Fruit fly (Drosophila melanogaster) whole organism, embryonic: Measurements from ENCODE around the gene CG7239.
A peak's percentile ranks its signal among the peaks of the same experiment; 100 is the strongest.

Source experiments
- Aef1 ChIP-seq: fragments of 200-800 bp; sonication (Bioruptor generic); IDR thresholded peaks from 3 replicates; pipeline ENCODE4 v1.3.6; 2022; ENCODE audit warnings: missing biosample characterization, missing genetic modification characterization
- Asciz ChIP-seq: fragments of 200-800 bp; sonication (Bioruptor generic); optimal IDR thresholded peaks from 2 replicates; lab custom pipeline; 2017; ENCODE audit warnings: missing biosample characterization, mild to moderate bottlenecking, missing genetic modification characterization, missing genetic modification reagents
- Atf3 ChIP-seq: fragments of 200-800 bp; sonication (Bioruptor generic); optimal IDR thresholded peaks from 3 replicates; lab custom pipeline; 2016; ENCODE audit warnings: missing biosample characterization, missing genetic modification characterization
- BtbVII ChIP-seq: fragments of 200-800 bp; sonication (Bioruptor generic); optimal IDR thresholded peaks from 3 replicates; lab custom pipeline; 2017; ENCODE audit warnings: missing biosample characterization, mild to moderate bottlenecking, missing genetic modification characterization
- CG11456 ChIP-seq: fragments of 200-800 bp; sonication (Bioruptor generic); IDR thresholded peaks from 3 replicates; pipeline ENCODE4 v1.3.6; 2022; ENCODE audit warnings: missing biosample characterization, missing genetic modification characterization
- CG11504 ChIP-seq: fragments of 200-800 bp; sonication (Bioruptor generic); optimal IDR thresholded peaks from 3 replicates; lab custom pipeline; 2019; ENCODE audit warnings: missing biosample characterization, mild to moderate bottlenecking, missing genetic modification characterization, moderate library complexity
- CG12236 ChIP-seq: fragments of 200-800 bp; sonication (Bioruptor generic); optimal IDR thresholded peaks from 2 replicates; lab custom pipeline; 2016; ENCODE audit warnings: missing biosample characterization, missing genetic modification characterization
- CG1233 ChIP-seq: fragments of 200-800 bp; sonication (Bioruptor generic); optimal IDR thresholded peaks from 4 replicates; lab custom pipeline; 2018; ENCODE audit warnings: missing biosample characterization, mild to moderate bottlenecking, missing genetic modification characterization
- CG13424 ChIP-seq: fragments of 200-800 bp; sonication (Bioruptor generic); optimal IDR thresholded peaks from 2 replicates; lab custom pipeline; 2019; ENCODE audit warnings: missing biosample characterization, mild to moderate bottlenecking, missing genetic modification characterization, moderate library complexity
- CG13775 ChIP-seq: fragments of 200-800 bp; sonication (Bioruptor generic); optimal IDR thresholded peaks from 3 replicates; lab custom pipeline; 2017; ENCODE audit warnings: missing biosample characterization, mild to moderate bottlenecking, missing genetic modification characterization
- CG13894 ChIP-seq: fragments of 200-800 bp; sonication (Bioruptor generic); optimal IDR thresholded peaks from 3 replicates; lab custom pipeline; 2018; ENCODE audit warnings: missing biosample characterization, mild to moderate bottlenecking, missing genetic modification characterization, moderate library complexity
- CG14710 ChIP-seq: fragments of 200-800 bp; sonication (Bioruptor generic); optimal IDR thresholded peaks from 3 replicates; lab custom pipeline; 2019; ENCODE audit warnings: missing biosample characterization, mild to moderate bottlenecking, missing genetic modification characterization, moderate library complexity
- CG15479 ChIP-seq: fragments of 200-800 bp; sonication (Bioruptor generic); optimal IDR thresholded peaks from 3 replicates; lab custom pipeline; 2019; ENCODE audit warnings: missing biosample characterization, mild to moderate bottlenecking, missing genetic modification characterization, moderate library complexity
- CG17328 ChIP-seq: fragments of 200-800 bp; sonication (Bioruptor generic); IDR thresholded peaks from 2 replicates; pipeline ENCODE4 v1.3.6; 2022; ENCODE audit warnings: missing biosample characterization, missing genetic modification characterization
- CG17361 ChIP-seq: fragments of 200-800 bp; sonication (Bioruptor generic); IDR thresholded peaks from 3 replicates; pipeline ENCODE4 v1.3.6; 2022; ENCODE audit warnings: missing biosample characterization, missing genetic modification characterization
- CG17385 ChIP-seq: fragments of 200-800 bp; sonication (Bioruptor generic); optimal IDR thresholded peaks from 3 replicates; lab custom pipeline; 2018; ENCODE audit warnings: missing biosample characterization, mild to moderate bottlenecking, missing genetic modification characterization
- CG1792 ChIP-seq: fragments of 200-800 bp; sonication (Bioruptor generic); optimal IDR thresholded peaks from 2 replicates; lab custom pipeline; 2016; ENCODE audit warnings: missing biosample characterization, missing genetic modification characterization
- CG18011 ChIP-seq: fragments of 200-800 bp; sonication (Bioruptor generic); optimal IDR thresholded peaks from 2 replicates; lab custom pipeline; 2017; ENCODE audit warnings: missing biosample characterization, missing genetic modification characterization, mild to moderate bottlenecking, moderate library complexity, missing genotype
- CG8281 ChIP-seq: fragments of 200-800 bp; sonication (Bioruptor generic); optimal IDR thresholded peaks from 2 replicates; lab custom pipeline; 2018; ENCODE audit warnings: missing biosample characterization, mild to moderate bottlenecking, missing genetic modification characterization, moderate library complexity
- CG9215 ChIP-seq: fragments of 200-800 bp; sonication (Bioruptor generic); IDR thresholded peaks from 2 replicates; pipeline ENCODE4 v1.3.6; 2022; ENCODE audit warnings: missing biosample characterization, missing genetic modification characterization
- CG9609 ChIP-seq: fragments of 200-800 bp; sonication (Bioruptor generic); optimal IDR thresholded peaks from 3 replicates; lab custom pipeline; 2016; ENCODE audit warnings: missing biosample characterization, missing genetic modification characterization
- CG9797 ChIP-seq: fragments of 200-800 bp; sonication (Bioruptor generic); optimal IDR thresholded peaks from 3 replicates; lab custom pipeline; 2018; ENCODE audit warnings: missing biosample characterization, mild to moderate bottlenecking, missing genetic modification characterization
- Doc2 ChIP-seq: fragments of 200-800 bp; sonication (Bioruptor generic); IDR thresholded peaks from 2 replicates; pipeline ENCODE4 v1.3.6; 2022; ENCODE audit warnings: missing biosample characterization, missing genetic modification characterization
- HmgZ ChIP-seq: fragments of 200-800 bp; sonication (Bioruptor generic); optimal IDR thresholded peaks from 2 replicates; lab custom pipeline; 2018; ENCODE audit warnings: missing biosample characterization, mild to moderate bottlenecking, missing genetic modification characterization
- Lpt ChIP-seq: fragments of >200 bp; optimal IDR thresholded peaks from 2 replicates; lab custom pipeline; 2018; ENCODE audit warnings: missing biosample characterization, missing genetic modification characterization
- Neu2 ChIP-seq: fragments of 200-800 bp; sonication (Bioruptor generic); optimal IDR thresholded peaks from 3 replicates; lab custom pipeline; 2016; ENCODE audit warnings: missing biosample characterization, missing genetic modification characterization, borderline replicate concordance
- Oaz ChIP-seq: fragments of 200-800 bp; sonication (Bioruptor generic); IDR thresholded peaks from 2 replicates; pipeline ENCODE4 v1.3.6; 2022; ENCODE audit warnings: missing biosample characterization, missing genetic modification characterization
- Poxn ChIP-seq: fragments of 200-800 bp; sonication (Bioruptor generic); IDR thresholded peaks from 2 replicates; pipeline ENCODE4 v1.3.6; 2022; ENCODE audit warnings: missing biosample characterization, missing genetic modification characterization
- Ptx1 ChIP-seq: fragments of 200-800 bp; sonication (Bioruptor generic); IDR thresholded peaks from 2 replicates; pipeline ENCODE4 v1.3.6; 2022; ENCODE audit warnings: missing biosample characterization, missing genetic modification characterization
- Rx ChIP-seq: fragments of 200-800 bp; sonication (Bioruptor generic); IDR thresholded peaks from 2 replicates; pipeline ENCODE4 v1.3.6; 2022; ENCODE audit warnings: missing biosample characterization, missing genetic modification characterization
- Sin3A ChIP-seq: fragments of >200 bp; optimal IDR thresholded peaks from 2 replicates; lab custom pipeline; 2018
- Xbp1 ChIP-seq: fragments of 200-800 bp; sonication (Bioruptor generic); optimal IDR thresholded peaks from 3 replicates; lab custom pipeline; 2016; ENCODE audit warnings: missing biosample characterization, mild to moderate bottlenecking, missing genetic modification characterization
- abd-A ChIP-seq: fragments of 200-800 bp; sonication (Bioruptor generic); optimal IDR thresholded peaks from 3 replicates; lab custom pipeline; 2019; ENCODE audit warnings: missing biosample characterization, mild to moderate bottlenecking, missing genetic modification characterization, moderate library complexity
- aop ChIP-seq: fragments of 200-800 bp; sonication (Bioruptor generic); IDR thresholded peaks from 2 replicates; pipeline ENCODE4 v1.3.6; 2022; ENCODE audit warnings: missing biosample characterization, missing genetic modification characterization
- chif ChIP-seq, 2 experiments: fragments of 200-800 bp; sonication (Bioruptor generic); optimal IDR thresholded peaks; 3 replicates each; lab custom pipeline; 2016; ENCODE audit warnings: missing biosample characterization in 2 of 2, missing genetic modification characterization in 2 of 2
- chinmo ChIP-seq: fragments of 200-800 bp; sonication (Bioruptor generic); IDR thresholded peaks from 4 replicates; pipeline ENCODE4 v1.3.6; 2022; ENCODE audit warnings: missing biosample characterization, missing genetic modification characterization; ENCODE audit not compliant: partially characterized antibody
- esg ChIP-seq: fragments of 200-800 bp; sonication (Bioruptor generic); conservative IDR thresholded peaks from 2 replicates; pipeline ENCODE4 v1.3.6; 2022; ENCODE audit warnings: missing biosample characterization, missing genetic modification characterization
- ewg ChIP-seq: fragments of 200-800 bp; sonication (Bioruptor generic); optimal IDR thresholded peaks from 3 replicates; lab custom pipeline; 2017; ENCODE audit warnings: mild to moderate bottlenecking, missing biosample characterization, missing genetic modification reagents, missing genetic modification characterization
- fd3F ChIP-seq: fragments of 200-800 bp; sonication (Bioruptor generic); optimal IDR thresholded peaks from 2 replicates; lab custom pipeline; 2018; ENCODE audit warnings: missing biosample characterization, mild to moderate bottlenecking, missing genetic modification characterization, moderate library complexity
- fu2 ChIP-seq: fragments of 200-800 bp; sonication (Bioruptor generic); optimal IDR thresholded peaks from 2 replicates; lab custom pipeline; 2016; ENCODE audit warnings: missing biosample characterization, missing genetic modification characterization
- jumu ChIP-seq: fragments of 200-800 bp; sonication (Bioruptor generic); optimal IDR thresholded peaks from 3 replicates; lab custom pipeline; 2016; ENCODE audit warnings: missing biosample characterization, missing genetic modification characterization
- ken ChIP-seq: fragments of 200-800 bp; sonication (Bioruptor generic); IDR thresholded peaks from 3 replicates; pipeline ENCODE4 v1.3.6; 2022; ENCODE audit warnings: missing biosample characterization, missing genetic modification characterization
- luna ChIP-seq: fragments of 200-800 bp; sonication (Bioruptor generic); optimal IDR thresholded peaks from 2 replicates; lab custom pipeline; 2016; ENCODE audit warnings: missing biosample characterization, missing genetic modification characterization
- peb ChIP-seq: fragments of 200-800 bp; sonication (Bioruptor generic); IDR thresholded peaks from 2 replicates; pipeline ENCODE4 v1.3.6; 2022; ENCODE audit warnings: missing biosample characterization, missing genetic modification characterization
- salm ChIP-seq: fragments of 200-800 bp; sonication (Bioruptor generic); optimal IDR thresholded peaks from 2 replicates; lab custom pipeline; 2018; ENCODE audit warnings: missing biosample characterization, mild to moderate bottlenecking, missing genetic modification characterization
- shn ChIP-seq: fragments of 200-800 bp; sonication (Bioruptor generic); optimal IDR thresholded peaks from 3 replicates; lab custom pipeline; 2016; ENCODE audit warnings: missing biosample characterization, missing genetic modification characterization
- sisA ChIP-seq: fragments of 200-800 bp; sonication (Bioruptor generic); IDR thresholded peaks from 2 replicates; pipeline ENCODE4 v1.3.6; 2022; ENCODE audit warnings: missing biosample characterization, missing genetic modification characterization
- tio ChIP-seq: fragments of 200-800 bp; sonication (Bioruptor generic); optimal IDR thresholded peaks from 2 replicates; lab custom pipeline; 2017; ENCODE audit warnings: missing biosample characterization, missing genetic modification characterization, inconsistent platforms
- vvl ChIP-seq: fragments of 200-800 bp; sonication (Bioruptor generic); IDR thresholded peaks from 2 replicates; pipeline ENCODE4 v1.3.6; 2022; ENCODE audit warnings: missing biosample characterization, missing genetic modification characterization

The CG7239 gene

dm6 chr2L:5766498-5767008 lies 35.5 kb upstream of the CG7239 start (continued):
- no peak for TF ChIP-seq Xbp1 (GFP tag; lab: Kevin White, UChicago)
- TF ChIP-seq CG13424 (tag; lab: Kevin White, UChicago), result no peak
- no peak for TF ChIP-seq tio (GFP tag; lab: Kevin White, UChicago)
- TF ChIP-seq Lpt (GFP tag; lab: Kevin White, UChicago), result no peak
- TF ChIP-seq chinmo (GFP tag; lab: Robert Waterston, UW), result peak; percentile 82; the same call in 2 of the 4 replicates
- no peak for TF ChIP-seq HmgZ (tag; lab: Kevin White, UChicago)
- TF ChIP-seq ken (GFP tag; lab: Robert Waterston, UW), result no peak
- TF ChIP-seq vvl (GFP tag; lab: Robert Waterston, UW), result peak; percentile 48; the same call in 1 of the 2 replicates
- TF ChIP-seq esg (GFP tag; lab: Robert Waterston, UW), result no peak
- no peak for TF ChIP-seq chif (GFP tag; optimal IDR thresholded peaks at IDR 0.05; lab: Kevin White, UChicago)
- TF ChIP-seq CG15479 (GFP tag; lab: Kevin White, UChicago), result no peak

- no peak for TF ChIP-seq Atf3 (GFP tag; lab: Kevin White, UChicago)
- no peak for TF ChIP-seq Sin3A
- TF ChIP-seq Aef1 (GFP tag; lab: Robert Waterston, UW), result peak; percentile 43; the same call in 2 of the 3 replicates
- peak; percentile 24 for TF ChIP-seq CG13894
- TF ChIP-seq Doc2, result no peak
- no peak for TF ChIP-seq Asciz (GFP tag; lab: Kevin White, UChicago)
- TF ChIP-seq CG18011, result no peak
- peak; percentile 1 for TF ChIP-seq CG9609
- no peak for TF ChIP-seq Poxn
- TF ChIP-seq CG17385 (GFP tag; lab: Kevin White, UChicago), result no peak
- peak; percentile 69 for TF ChIP-seq sisA
- TF ChIP-seq CG17328 (GFP tag; lab: Robert Waterston, UW), result 0 out of 2 replicates have a peak, but pooled peaks have one; percentile 9
- no peak for TF ChIP-seq salm (tag; lab: Kevin White, UChicago)
- TF ChIP-seq fd3F (GFP tag; lab: Kevin White, UChicago), result no peak
- TF ChIP-seq chinmo (GFP tag; lab: Robert Waterston, UW), result 0 out of 4 replicates have a peak, but pooled peaks have one; percentile 8
- peak; percentile 54; the same call in 2 of the 3 replicates for TF ChIP-seq CG17361 (GFP tag; lab: Robert Waterston, UW)
- peak; percentile 39 for TF ChIP-seq CG1233 (GFP tag; lab: Kevin White, UChicago)
- TF ChIP-seq CG14710 (tag; lab: Kevin White, UChicago), result no peak
- TF ChIP-seq jumu (GFP tag; lab: Kevin White, UChicago), result no peak
- no peak for TF ChIP-seq CG8281 (tag; lab: Kevin White, UChicago)
- TF ChIP-seq abd-A (tag; lab: Kevin White, UChicago), result no peak
- no peak for TF ChIP-seq peb
- peak; percentile 63 for TF ChIP-seq Ptx1 (GFP tag; lab: Robert Waterston, UW)
- TF ChIP-seq Rx, result peak; percentile 18; the same call in 1 of the 2 replicates
- no peak for TF ChIP-seq Neu2
- TF ChIP-seq shn (GFP tag; lab: Kevin White, UChicago), result no peak
- peak; percentile 67 for TF ChIP-seq Xbp1 (GFP tag; lab: Kevin White, UChicago)
- TF ChIP-seq CG9797, result no peak
- TF ChIP-seq CG12236 (GFP tag; lab: Kevin White, UChicago), result no peak
- no peak for TF ChIP-seq CG13775 (GFP tag; lab: Kevin White, UChicago)
- no peak for TF ChIP-seq BtbVII (GFP tag; lab: Kevin White, UChicago)
- no peak for TF ChIP-seq luna (GFP tag; lab: Kevin White, UChicago)
- TF ChIP-seq CG1792 (GFP tag; lab: Kevin White, UChicago), result no peak
- TF ChIP-seq fu2 (GFP tag; lab: Kevin White, UChicago), result no peak
- TF ChIP-seq aop (GFP tag; lab: Robert Waterston, UW), result no peak
- peak; percentile 20; the same call in 1 of the 2 replicates for TF ChIP-seq Oaz (GFP tag; lab: Robert Waterston, UW)
- TF ChIP-seq ewg, result no peak
- no peak for TF ChIP-seq CG9215
- no peak for TF ChIP-seq CG11504 (tag; lab: Kevin White, UChicago)
- peak; percentile 86; the same call in 2 of the 3 replicates for TF ChIP-seq CG11456
These were observed 30.8 kb upstream of the CG7239 start for dm6 chr2L:5771179-5771578.
